Worm (Caenorhabditis elegans): Measurements from ENCODE around the gene C08D8.7.

The C08D8.7 gene

ce11 chrV:8348959-8349389 is 8.0 kb downstream of the C08D8.7 start (continued):
- TF ChIP-seq nhr-90 (tag; optimal IDR thresholded peaks at IDR 0.05; ENCODE audit: poor library complexity), result peak; percentile 96
- TF ChIP-seq nhr-12 (tag; optimal IDR thresholded peaks at IDR 0.05), result no peak
- peak; percentile 63 for TF ChIP-seq hpl-2 (GFP tag; optimal IDR thresholded peaks at IDR 0.05)
- TF ChIP-seq nhr-19 (GFP tag; conservative IDR thresholded peaks at IDR 0.05), result peak; percentile 95
- TF ChIP-seq snpc-4 (tag; optimal IDR thresholded peaks at IDR 0.05), result peak; percentile 99
- peak; percentile 97 for TF ChIP-seq rnt-1 (tag; optimal IDR thresholded peaks at IDR 0.05)
- no peak for TF ChIP-seq nhr-84 (tag; optimal IDR thresholded peaks at IDR 0.05)
- TF ChIP-seq fos-1 (tag; optimal IDR thresholded peaks at IDR 0.05), result peak; percentile 75
- TF ChIP-seq pax-3 (tag; optimal IDR thresholded peaks at IDR 0.05), result peak; percentile 74
- no peak for TF ChIP-seq tlp-1 (tag; optimal IDR thresholded peaks at IDR 0.05)

- no peak for TF ChIP-seq elt-3 (tag; optimal IDR thresholded peaks at IDR 0.05)
- no peak for TF ChIP-seq egl-13 (tag; optimal IDR thresholded peaks at IDR 0.05)
- no peak for TF ChIP-seq nhr-76 (tag; optimal IDR thresholded peaks at IDR 0.05)
- TF ChIP-seq lir-3 (tag; optimal IDR thresholded peaks at IDR 0.05; ENCODE audit: poor library complexity), result no peak
- TF ChIP-seq ets-5 (GFP tag; IDR thresholded peaks at IDR 0.05), result no peak
- TF ChIP-seq zag-1 (tag; optimal IDR thresholded peaks at IDR 0.05), result no peak
- TF ChIP-seq nhr-19 (GFP tag; conservative IDR thresholded peaks at IDR 0.05), result no peak
- TF ChIP-seq zip-4 (GFP tag; optimal IDR thresholded peaks at IDR 0.05), result no peak
- no peak for TF ChIP-seq vab-15 (tag; optimal IDR thresholded peaks at IDR 0.05)
- TF ChIP-seq sup-37 (GFP tag; optimal IDR thresholded peaks at IDR 0.05), result no peak
- TF ChIP-seq lsy-2 (tag; optimal IDR thresholded peaks at IDR 0.05), result no peak
- TF ChIP-seq fkh-4 (tag; optimal IDR thresholded peaks at IDR 0.05; ENCODE audit: borderline replicate concordance), result no peak
These were observed 8.9 kb downstream of the C08D8.7 start for ce11 chrV:8349950-8350349.

ce11 chrV:8351371-8351770 is 10.3 kb downstream of the C08D8.7 start, which contains the start of gene srsx-22:
Gene srsx-22, plus strand, starts transcription at chrV:8351671.
- TF ChIP-seq fkh-4 (tag; optimal IDR thresholded peaks at IDR 0.05; ENCODE audit: borderline replicate concordance), result no peak
- no peak for TF ChIP-seq nhr-28 (tag; optimal IDR thresholded peaks at IDR 0.05)
- TF ChIP-seq lin-13 (GFP tag; optimal IDR thresholded peaks at IDR 0.05), result no peak
- TF ChIP-seq pax-3 (tag; optimal IDR thresholded peaks at IDR 0.05), result no peak
- TF ChIP-seq nhr-77 (tag; optimal IDR thresholded peaks at IDR 0.05), result no peak
- TF ChIP-seq egl-13 (tag; optimal IDR thresholded peaks at IDR 0.05), result no peak
- TF ChIP-seq alr-1 (tag; optimal IDR thresholded peaks at IDR 0.05; ENCODE audit: borderline replicate concordance), result no peak
- TF ChIP-seq ceh-90 (tag; optimal IDR thresholded peaks at IDR 0.05), result no peak
- TF ChIP-seq unc-30 (tag; optimal IDR thresholded peaks at IDR 0.05), result no peak
- no peak for TF ChIP-seq sup-37 (GFP tag; optimal IDR thresholded peaks at IDR 0.05)
- no peak for TF ChIP-seq aha-1 (tag; optimal IDR thresholded peaks at IDR 0.05)
- TF ChIP-seq nhr-20 (tag; optimal IDR thresholded peaks at IDR 0.05), result no peak
- TF ChIP-seq tlp-1 (tag; optimal IDR thresholded peaks at IDR 0.05), result no peak
- TF ChIP-seq tbx-2 (tag; optimal IDR thresholded peaks at IDR 0.05), result no peak
- no peak for TF ChIP-seq grh-1 (GFP tag; IDR thresholded peaks at IDR 0.05)
- no peak for TF ChIP-seq elt-2 (tag; optimal IDR thresholded peaks at IDR 0.05)
- no peak for TF ChIP-seq ces-1 (GFP tag; optimal IDR thresholded peaks at IDR 0.05)
- no peak for TF ChIP-seq elt-3 (tag; optimal IDR thresholded peaks at IDR 0.05)
- no peak for TF ChIP-seq ceh-82 (tag; optimal IDR thresholded peaks at IDR 0.05)

ce11 chrV:8355435-8356212 is 14.6 kb downstream of the C08D8.7 start, which contains the start of gene mom-2:
Gene mom-2, plus strand, starts transcription at chrV:8355988.
- TF ChIP-seq zip-4 (GFP tag; optimal IDR thresholded peaks at IDR 0.05) (no peak), elt-2 (tag; optimal IDR thresholded peaks at IDR 0.05) (no peak), hpl-2 (GFP tag; optimal IDR thresholded peaks at IDR 0.05) (no peak), nhr-12 (tag; optimal IDR thresholded peaks at IDR 0.05) (no peak), nhr-19 (GFP tag; conservative IDR thresholded peaks at IDR 0.05) (no peak), nhr-77 (tag; optimal IDR thresholded peaks at IDR 0.05) (no peak), ceh-88 (GFP tag; IDR thresholded peaks at IDR 0.05) (no peak)

Measured in whole organism, L1 larva.